Worm (Caenorhabditis elegans) whole organism, L2 larva: ENCODE data around the gene abu-15.

Source experiments
- C34F6.9 ChIP-seq: fragments of 150-350 bp; optimal IDR thresholded peaks from 2 replicates; lab custom pipeline; 2014; ENCODE audit warnings: missing biosample characterization, missing genetic modification characterization
- F13H6.1 ChIP-seq: sonication (generic microtip); optimal IDR thresholded peaks from 2 replicates; lab custom pipeline; 2016; ENCODE audit warnings: missing genetic modification characterization, missing compliant biosample characterization
- R02D3.7 ChIP-seq: fragments of 150-350 bp; optimal IDR thresholded peaks from 2 replicates; lab custom pipeline; 2014; ENCODE audit warnings: missing biosample characterization, missing genetic modification characterization
- Y55F3AM.14 ChIP-seq: fragments of 200-800 bp; sonication (Bioruptor generic); optimal IDR thresholded peaks from 2 replicates; lab custom pipeline; 2018; ENCODE audit warnings: mild to moderate bottlenecking, missing genetic modification characterization, missing compliant biosample characterization
- ZK546.5 ChIP-seq: sonication (generic microtip); optimal IDR thresholded peaks from 2 replicates; lab custom pipeline; 2017; ENCODE audit warnings: missing biosample characterization, missing genetic modification characterization
- alr-1 ChIP-seq: fragments of 150-350 bp; optimal IDR thresholded peaks from 2 replicates; lab custom pipeline; 2014; ENCODE audit warnings: missing biosample characterization, missing genetic modification characterization
- aly-2 ChIP-seq: fragments of 150-350 bp; optimal IDR thresholded peaks from 2 replicates; lab custom pipeline; 2014; ENCODE audit warnings: missing biosample characterization, missing genetic modification characterization
- ama-1 ChIP-seq: fragments of 150-350 bp; optimal IDR thresholded peaks from 2 replicates; lab custom pipeline; 2018; ENCODE audit warnings: inconsistent platforms
- blmp-1 ChIP-seq: sonication (generic microtip); optimal IDR thresholded peaks from 2 replicates; lab custom pipeline; 2017; ENCODE audit warnings: missing genetic modification characterization, mild to moderate bottlenecking, missing compliant biosample characterization, antibody characterized with exemption, moderate library complexity; ENCODE audit not compliant: insufficient read depth
- ceh-16 ChIP-seq: fragments of 150-350 bp; optimal IDR thresholded peaks from 2 replicates; lab custom pipeline; 2014; ENCODE audit warnings: missing biosample characterization, missing genetic modification characterization
- ceh-82 ChIP-seq: fragments of 150-350 bp; optimal IDR thresholded peaks from 2 replicates; lab custom pipeline; 2014; ENCODE audit warnings: missing biosample characterization, missing genetic modification characterization
- crh-2 ChIP-seq: sonication (generic microtip); optimal IDR thresholded peaks from 2 replicates; lab custom pipeline; 2017; ENCODE audit warnings: missing biosample characterization, missing genetic modification characterization
- dmd-4 ChIP-seq: sonication (generic microtip); optimal IDR thresholded peaks from 2 replicates; lab custom pipeline; 2017; ENCODE audit warnings: missing biosample characterization, missing genetic modification characterization
- egl-27 ChIP-seq: sonication (generic microtip); optimal IDR thresholded peaks from 3 replicates; lab custom pipeline; 2017; ENCODE audit warnings: missing biosample characterization, missing genetic modification reagents, missing genetic modification characterization
- elt-1 ChIP-seq: fragments of 150-350 bp; optimal IDR thresholded peaks from 2 replicates; lab custom pipeline; 2014; ENCODE audit warnings: missing biosample characterization, missing genetic modification characterization
- elt-3 ChIP-seq: sonication (generic microtip); optimal IDR thresholded peaks from 2 replicates; lab custom pipeline; 2017; ENCODE audit warnings: missing biosample characterization, missing genetic modification characterization
- fos-1 ChIP-seq: fragments of 150-350 bp; optimal IDR thresholded peaks from 2 replicates; lab custom pipeline; 2014; ENCODE audit warnings: missing biosample characterization, missing genetic modification characterization
- gmeb-1 ChIP-seq: fragments of 150-350 bp; optimal IDR thresholded peaks from 2 replicates; lab custom pipeline; 2014; ENCODE audit warnings: missing biosample characterization, missing genetic modification characterization
- lin-11 ChIP-seq: fragments of 150-350 bp; sonication (generic microtip); optimal IDR thresholded peaks from 2 replicates; lab custom pipeline; 2014; ENCODE audit warnings: missing biosample characterization, missing genetic modification characterization, inconsistent platforms, mixed read lengths
- lsy-2 ChIP-seq, 2 experiments: fragments of 150-350 bp in 1 of 2; sonication (generic microtip) in 1 of 2; optimal IDR thresholded peaks; 2 replicates each; lab custom pipeline; 2014 to 2017; ENCODE audit warnings: missing biosample characterization in 2 of 2, missing genetic modification characterization in 2 of 2
- mab-5 ChIP-seq: fragments of 150-350 bp; optimal IDR thresholded peaks from 2 replicates; lab custom pipeline; 2014; ENCODE audit warnings: missing biosample characterization, missing genetic modification characterization
- mbf-1 ChIP-seq: sonication (generic microtip); optimal IDR thresholded peaks from 2 replicates; lab custom pipeline; 2017; ENCODE audit warnings: missing biosample characterization, missing genetic modification characterization
- mdl-1 ChIP-seq, 2 experiments: fragments of 150-350 bp in 1 of 2; sonication (generic microtip) in 1 of 2; optimal IDR thresholded peaks; 2 replicates each; lab custom pipeline; 2017; ENCODE audit warnings: missing biosample characterization in 2 of 2, missing genetic modification characterization in 2 of 2
- nhr-10 ChIP-seq: sonication (generic microtip); optimal IDR thresholded peaks from 2 replicates; lab custom pipeline; 2017; ENCODE audit warnings: missing biosample characterization, missing genetic modification characterization
- nhr-11 ChIP-seq: fragments of 150-350 bp; optimal IDR thresholded peaks from 2 replicates; lab custom pipeline; 2014; ENCODE audit warnings: missing biosample characterization, missing genetic modification characterization
- nhr-12 ChIP-seq: fragments of 150-350 bp; optimal IDR thresholded peaks from 2 replicates; lab custom pipeline; 2014; ENCODE audit warnings: missing biosample characterization, missing genetic modification characterization
- nhr-129 ChIP-seq: fragments of 150-350 bp; optimal IDR thresholded peaks from 2 replicates; lab custom pipeline; 2014; ENCODE audit warnings: missing biosample characterization, missing genetic modification characterization
- nhr-21 ChIP-seq: fragments of 150-350 bp; optimal IDR thresholded peaks from 2 replicates; lab custom pipeline; 2014; ENCODE audit warnings: missing biosample characterization, missing genetic modification characterization
- nhr-23 ChIP-seq: fragments of 150-350 bp; optimal IDR thresholded peaks from 2 replicates; lab custom pipeline; 2014; ENCODE audit warnings: missing biosample characterization, missing genetic modification reagents, missing genetic modification characterization
- nhr-237 ChIP-seq: fragments of 150-350 bp; optimal IDR thresholded peaks from 2 replicates; lab custom pipeline; 2014; ENCODE audit warnings: missing biosample characterization, missing genetic modification characterization
- nhr-25 ChIP-seq: fragments of 150-350 bp; sonication (generic microtip); optimal IDR thresholded peaks from 3 replicates; lab custom pipeline; 2014; ENCODE audit warnings: missing biosample characterization, missing genetic modification characterization
- nhr-6 ChIP-seq: fragments of 150-350 bp; optimal IDR thresholded peaks from 2 replicates; lab custom pipeline; 2014; ENCODE audit warnings: missing biosample characterization, missing genetic modification characterization
- nhr-77 ChIP-seq: fragments of 150-350 bp; optimal IDR thresholded peaks from 2 replicates; lab custom pipeline; 2014; ENCODE audit warnings: missing biosample characterization, missing genetic modification characterization
- peb-1 ChIP-seq: fragments of 150-350 bp; optimal IDR thresholded peaks from 2 replicates; lab custom pipeline; 2014; ENCODE audit warnings: missing biosample characterization, missing genetic modification characterization
- sem-4 ChIP-seq: fragments of 150-350 bp; optimal IDR thresholded peaks from 2 replicates; lab custom pipeline; 2014; ENCODE audit warnings: missing biosample characterization, missing genetic modification reagents, missing genetic modification characterization
- skn-1 ChIP-seq: sonication (generic microtip); optimal IDR thresholded peaks from 2 replicates; lab custom pipeline; 2017; ENCODE audit warnings: missing biosample characterization, missing genetic modification characterization
- sma-3 ChIP-seq: sonication (generic microtip); optimal IDR thresholded peaks from 2 replicates; lab custom pipeline; 2016; ENCODE audit warnings: missing genetic modification reagents, missing genetic modification characterization, missing compliant biosample characterization
- sma-9 ChIP-seq, 2 experiments: fragments of 150-350 bp in 1 of 2; sonication (generic microtip) in 1 of 2; optimal IDR thresholded peaks; 2 replicates each; lab custom pipeline; 2014 to 2016; ENCODE audit warnings: missing genetic modification characterization in 2 of 2, mild to moderate bottlenecking in 1 of 2, missing biosample characterization in 1 of 2, missing compliant biosample characterization in 1 of 2, missing genetic modification reagents in 1 of 2, moderate library complexity in 1 of 2
- unc-39 ChIP-seq: fragments of 150-350 bp; optimal IDR thresholded peaks from 2 replicates; lab custom pipeline; 2014; ENCODE audit warnings: missing biosample characterization, missing genetic modification characterization
- unc-55 ChIP-seq: fragments of 150-350 bp; sonication (generic microtip); optimal IDR thresholded peaks from 3 replicates; lab custom pipeline; 2014; ENCODE audit warnings: missing biosample characterization, missing genetic modification reagents, missing genetic modification characterization
- unc-62 ChIP-seq: fragments of 150-350 bp; optimal IDR thresholded peaks from 2 replicates; lab custom pipeline; 2014; ENCODE audit warnings: missing biosample characterization, missing genetic modification reagents, missing genetic modification characterization
- zag-1 ChIP-seq: fragments of 150-350 bp; optimal IDR thresholded peaks from 2 replicates; lab custom pipeline; 2014; ENCODE audit warnings: missing biosample characterization, missing genetic modification characterization
- ztf-1 ChIP-seq: fragments of 200-800 bp; sonication (Bioruptor generic); conservative IDR thresholded peaks from 2 replicates; pipeline ENCODE4 v1.3.6; 2022; ENCODE audit warnings: missing genetic modification characterization, missing compliant biosample characterization
- ztf-11 ChIP-seq: sonication (generic microtip); optimal IDR thresholded peaks from 2 replicates; lab custom pipeline; 2017; ENCODE audit warnings: missing biosample characterization, missing genetic modification characterization
- ztf-4 ChIP-seq: fragments of 150-350 bp; optimal IDR thresholded peaks from 2 replicates; lab custom pipeline; 2014; ENCODE audit warnings: missing biosample characterization, missing genetic modification characterization

Gene abu-15

ce11 chrV:5200188-5200587 is 41.8 kb downstream of the abu-15 start:
- TF ChIP-seq mdl-1 (tag; optimal IDR thresholded peaks at IDR 0.05; lab: Kevin White, UChicago): no peak
- peak; percentile 41 for TF ChIP-seq sma-9 (GFP tag; optimal IDR thresholded peaks at IDR 0.05; lab: Kevin White, UChicago)
- TF ChIP-seq sma-9 (tag; optimal IDR thresholded peaks at IDR 0.05; lab: Kevin White, UChicago): no peak
- TF ChIP-seq, all 48 proteins: peak for 1

ce11 chrV:5201706-5202105 is 43.3 kb downstream of the abu-15 start:
- TF ChIP-seq mab-5 (peak; percentile 22), alr-1 (tag; lab: Kevin White, UChicago) (no peak)

ce11 chrV:5203643-5204042 is 45.2 kb downstream of the abu-15 start:
- TF ChIP-seq dmd-4 (tag; lab: Kevin White, UChicago) (no peak), ztf-4 (tag; lab: Kevin White, UChicago) (no peak), alr-1 (tag; lab: Kevin White, UChicago) (no peak), elt-1 (tag; lab: Kevin White, UChicago) (no peak), crh-2 (no peak), elt-3 (tag; lab: Kevin White, UChicago) (no peak), fos-1 (tag; lab: Kevin White, UChicago) (no peak), mdl-1 (tag; optimal IDR thresholded peaks at IDR 0.05; lab: Kevin White, UChicago) (no peak), ZK546.5 (tag; lab: Kevin White, UChicago) (no peak), nhr-11 (tag; lab: Kevin White, UChicago) (no peak), lsy-2 (tag; optimal IDR thresholded peaks at IDR 0.05; lab: Kevin White, UChicago) (no peak), peb-1 (tag; lab: Kevin White, UChicago) (no peak), sem-4 (tag; lab: Kevin White, UChicago) (no peak), ama-1 (lab: Kevin White, UChicago) (no peak)

ce11 chrV:5204127-5204526 is 45.7 kb downstream of the abu-15 start, which contains the start of gene ttc-37:
Gene ttc-37 (plus strand): TSS chrV:5204475.
- no peak for TF ChIP-seq blmp-1 (tag; lab: Kevin White, UChicago)
- TF ChIP-seq peb-1 (tag; lab: Kevin White, UChicago): no peak
- TF ChIP-seq unc-62 (GFP tag; lab: Kevin White, UChicago): no peak
- TF ChIP-seq nhr-12 (tag; lab: Kevin White, UChicago): no peak
- TF ChIP-seq nhr-11 (tag; lab: Kevin White, UChicago): no peak
- no peak for TF ChIP-seq elt-3 (tag; lab: Kevin White, UChicago)
- no peak for TF ChIP-seq skn-1 (tag; lab: Kevin White, UChicago)
- TF ChIP-seq F13H6.1 (tag; lab: Kevin White, UChicago): peak; percentile 53
- TF ChIP-seq nhr-21: no peak
- TF ChIP-seq mab-5: no peak
- TF ChIP-seq elt-1 (tag; lab: Kevin White, UChicago): no peak
- peak; percentile 79 for TF ChIP-seq C34F6.9 (tag; lab: Kevin White, UChicago)
- TF ChIP-seq ceh-16 (tag; lab: Kevin White, UChicago): no peak
- TF ChIP-seq nhr-237 (tag; lab: Kevin White, UChicago): no peak
- TF ChIP-seq lin-11 (tag; lab: Kevin White, UChicago): no peak
- no peak for TF ChIP-seq ztf-1
- TF ChIP-seq nhr-129 (tag; lab: Kevin White, UChicago): peak; percentile 22
- no peak for TF ChIP-seq mdl-1 (tag; optimal IDR thresholded peaks at IDR 0.05; lab: Kevin White, UChicago)
- TF ChIP-seq egl-27 (tag; lab: Kevin White, UChicago): peak; percentile 13
- no peak for TF ChIP-seq nhr-6 (tag; lab: Kevin White, UChicago)
- TF ChIP-seq nhr-10 (tag; lab: Kevin White, UChicago): no peak
- TF ChIP-seq aly-2 (tag; lab: Kevin White, UChicago): no peak
- TF ChIP-seq zag-1 (tag; lab: Kevin White, UChicago): no peak
- TF ChIP-seq unc-55: peak; percentile 89
- no peak for TF ChIP-seq R02D3.7 (tag; lab: Kevin White, UChicago)
- peak; percentile 17 for TF ChIP-seq fos-1 (tag; lab: Kevin White, UChicago)
- peak; percentile 33 to 82 for TF ChIP-seq lsy-2 (tag; optimal IDR thresholded peaks at IDR 0.05; lab: Kevin White, UChicago)
- TF ChIP-seq Y55F3AM.14: no peak
- TF ChIP-seq ztf-4 (tag; lab: Kevin White, UChicago): no peak
- peak; percentile 99 for TF ChIP-seq gmeb-1 (tag; lab: Kevin White, UChicago)
- TF ChIP-seq sma-3 (GFP tag; lab: Kevin White, UChicago): peak; percentile 54
- peak; percentile 36 for TF ChIP-seq nhr-25
- TF ChIP-seq dmd-4 (tag; lab: Kevin White, UChicago): no peak
- TF ChIP-seq unc-39 (tag; lab: Kevin White, UChicago): no peak
- no peak for TF ChIP-seq alr-1 (tag; lab: Kevin White, UChicago)
- no peak for TF ChIP-seq ceh-82 (tag; lab: Kevin White, UChicago)
- TF ChIP-seq ztf-11: no peak
- no peak for TF ChIP-seq mbf-1 (tag; lab: Kevin White, UChicago)
- no peak for TF ChIP-seq nhr-77 (tag; lab: Kevin White, UChicago)
- no peak for TF ChIP-seq nhr-23 (tag; lab: Kevin White, UChicago)
- TF ChIP-seq sma-9 (GFP tag; optimal IDR thresholded peaks at IDR 0.05; lab: Kevin White, UChicago): no peak
- TF ChIP-seq sma-9 (tag; optimal IDR thresholded peaks at IDR 0.05; lab: Kevin White, UChicago): no peak
- TF ChIP-seq ZK546.5 (tag; lab: Kevin White, UChicago): no peak
- TF ChIP-seq ama-1 (lab: Kevin White, UChicago): no peak
- TF ChIP-seq crh-2: peak; percentile 55
- no peak for TF ChIP-seq sem-4 (tag; lab: Kevin White, UChicago)
